Worm (Caenorhabditis elegans) whole organism, L4/young adult: Measurements from ENCODE around the gene pqn-15.

ENCODE experiments used
- W03F9.2 ChIP-seq: fragments of 150-350 bp; optimal IDR thresholded peaks from 2 replicates; lab custom pipeline; 2014; ENCODE audit warnings: missing biosample characterization, missing genetic modification characterization
- dao-5 ChIP-seq: sonication (generic microtip); optimal IDR thresholded peaks from 2 replicates; lab custom pipeline; 2016; ENCODE audit warnings: missing genotype, missing genetic modification characterization, moderate library complexity, missing compliant biosample characterization

- TF ChIP-seq W03F9.2 = no peak
- TF ChIP-seq dao-5 = no peak
These were observed 10.3 kb upstream of the pqn-15 start for ce11 chrX:4317095-4317494.
